Fruit fly (Drosophila melanogaster) whole organism, pupa: ENCODE data around the gene Pde9.

Experiments
- CG10348 ChIP-seq: fragments of 200-800 bp; sonication (Bioruptor generic); IDR thresholded peaks from 2 replicates; pipeline ENCODE4 v1.3.6; 2022; ENCODE audit warnings: missing biosample characterization, missing genetic modification characterization
- CG12605 ChIP-seq: fragments of 200-800 bp; sonication (Bioruptor generic); IDR thresholded peaks from 2 replicates; pipeline ENCODE4 v1.3.6; 2022; ENCODE audit warnings: missing biosample characterization, missing genetic modification characterization
- CG13204 ChIP-seq: fragments of 200-800 bp; sonication (Bioruptor generic); optimal IDR thresholded peaks from 2 replicates; lab custom pipeline; 2018; ENCODE audit warnings: missing biosample characterization, mild to moderate bottlenecking, missing genetic modification characterization, moderate library complexity
- CG14655 ChIP-seq: fragments of 200-800 bp; sonication (Bioruptor generic); optimal IDR thresholded peaks from 3 replicates; lab custom pipeline; 2017; ENCODE audit warnings: mild to moderate bottlenecking, missing biosample characterization, missing genetic modification reagents, missing genetic modification characterization
- CG15710 ChIP-seq: fragments of 200-800 bp; sonication (Bioruptor generic); optimal IDR thresholded peaks from 2 replicates; lab custom pipeline; 2018; ENCODE audit warnings: missing biosample characterization, mild to moderate bottlenecking, missing genetic modification characterization, moderate library complexity
- CG17806 ChIP-seq: fragments of 200-800 bp; sonication (Bioruptor generic); optimal IDR thresholded peaks from 2 replicates; lab custom pipeline; 2018; ENCODE audit warnings: missing biosample characterization, mild to moderate bottlenecking, missing genetic modification characterization, moderate library complexity
- CG32121 ChIP-seq: fragments of 200-800 bp; sonication (Bioruptor generic); IDR thresholded peaks from 2 replicates; pipeline ENCODE4 v1.3.6; 2022; ENCODE audit warnings: missing biosample characterization, missing genetic modification characterization
- CG34367 ChIP-seq: fragments of 200-800 bp; sonication (Bioruptor generic); optimal IDR thresholded peaks from 2 replicates; lab custom pipeline; 2018; ENCODE audit warnings: missing biosample characterization, mild to moderate bottlenecking, missing genetic modification characterization
- CG4496 ChIP-seq: fragments of 200-800 bp; sonication (Bioruptor generic); IDR thresholded peaks from 3 replicates; pipeline ENCODE4 v1.3.6; 2022; ENCODE audit warnings: missing biosample characterization, missing genetic modification characterization
- CG8159 ChIP-seq: fragments of 200-800 bp; sonication (Bioruptor generic); optimal IDR thresholded peaks from 3 replicates; lab custom pipeline; 2018; ENCODE audit warnings: missing biosample characterization, mild to moderate bottlenecking, missing genetic modification characterization, moderate library complexity
- CG8301 ChIP-seq: fragments of 200-800 bp; sonication (Bioruptor generic); optimal IDR thresholded peaks from 2 replicates; lab custom pipeline; 2018; ENCODE audit warnings: missing biosample characterization, mild to moderate bottlenecking, missing genetic modification characterization
- CG9948 ChIP-seq: fragments of 200-800 bp; sonication (Bioruptor generic); optimal IDR thresholded peaks from 2 replicates; lab custom pipeline; 2018; ENCODE audit warnings: missing biosample characterization, mild to moderate bottlenecking, missing genetic modification characterization, moderate library complexity
- D1 ChIP-seq: fragments of 200-800 bp; sonication (Bioruptor generic); optimal IDR thresholded peaks from 2 replicates; lab custom pipeline; 2018; ENCODE audit warnings: missing biosample characterization, mild to moderate bottlenecking, missing genetic modification characterization, moderate library complexity
- EcR ChIP-seq: fragments of 200-800 bp; sonication (Bioruptor generic); optimal IDR thresholded peaks from 3 replicates; lab custom pipeline; 2019; ENCODE audit warnings: missing biosample characterization, missing genetic modification characterization, mild to moderate bottlenecking, moderate library complexity, missing genetic modification reagents
- Ets98B ChIP-seq: fragments of 200-800 bp; sonication (Bioruptor generic); IDR thresholded peaks from 2 replicates; pipeline ENCODE4 v1.3.6; 2022; ENCODE audit warnings: missing biosample characterization, missing genetic modification characterization
- Pif1A ChIP-seq: fragments of 200-800 bp; sonication (Bioruptor generic); optimal IDR thresholded peaks from 3 replicates; lab custom pipeline; 2016; ENCODE audit warnings: missing biosample characterization, missing genetic modification characterization
- Pif1B ChIP-seq: fragments of 200-800 bp; sonication (Bioruptor generic); optimal IDR thresholded peaks from 3 replicates; lab custom pipeline; 2016; ENCODE audit warnings: missing biosample characterization, missing genetic modification characterization
- Snoo ChIP-seq: fragments of 200-800 bp; sonication (Bioruptor generic); optimal IDR thresholded peaks from 3 replicates; lab custom pipeline; 2017; ENCODE audit warnings: missing biosample characterization, mild to moderate bottlenecking, missing genetic modification characterization, inconsistent platforms
- fd96Ca ChIP-seq: fragments of 200-800 bp; sonication (Bioruptor generic); IDR thresholded peaks from 3 replicates; pipeline ENCODE4 v1.3.6; 2022; ENCODE audit warnings: missing biosample characterization, missing genetic modification characterization
- gl ChIP-seq: fragments of 200-800 bp; sonication (Bioruptor generic); optimal IDR thresholded peaks from 2 replicates; lab custom pipeline; 2018; ENCODE audit warnings: missing biosample characterization, mild to moderate bottlenecking, missing genetic modification characterization
- rn ChIP-seq: fragments of 200-800 bp; sonication (Bioruptor generic); IDR thresholded peaks from 2 replicates; pipeline ENCODE4 v1.3.6; 2022; ENCODE audit warnings: missing biosample characterization, missing genetic modification characterization

The Pde9 gene

dm6 chrX:12737057-12737734 lies 159.9 kb downstream of the Pde9 start:
- TF ChIP-seq Ets98B (GFP tag; lab: Robert Waterston, UW) (peak; percentile 88), CG8301 (peak; percentile 74), CG14655 (GFP tag; lab: Kevin White, UChicago) (peak; percentile 87), CG15710 (tag; lab: Kevin White, UChicago) (peak; percentile 84), CG4496 (GFP tag; lab: Robert Waterston, UW) (peak; percentile 95), fd96Ca (peak; percentile 90), gl (tag; lab: Kevin White, UChicago) (peak; percentile 90), rn (GFP tag; lab: Robert Waterston, UW) (peak; percentile 78), CG32121 (GFP tag; lab: Robert Waterston, UW) (peak; percentile 92), CG10348 (no peak), Pif1B (GFP tag; lab: Kevin White, UChicago) (peak; percentile 85), CG8159 (tag; lab: Kevin White, UChicago) (peak; percentile 79), Pif1A (peak; percentile 86), CG17806 (tag; lab: Kevin White, UChicago) (peak; percentile 69), D1 (tag; lab: Kevin White, UChicago) (peak; percentile 51), EcR (peak; percentile 77), CG34367 (tag; lab: Kevin White, UChicago) (peak; percentile 81), CG13204 (peak; percentile 92), CG9948 (peak; percentile 80), CG12605 (GFP tag; lab: Robert Waterston, UW) (peak; percentile 91), Snoo (peak; percentile 71)
